Worm (Caenorhabditis elegans): ENCODE measurements around the gene osm-9.

ce11 chrIV:3523419-3523818 is 33.8 kb downstream of the osm-9 start:
- TF ChIP-seq egl-27 (tag; optimal IDR thresholded peaks at IDR 0.05) = no peak
- TF ChIP-seq R02D3.7 (tag; optimal IDR thresholded peaks at IDR 0.05) = no peak
- no peak for TF ChIP-seq nhr-10 (tag; optimal IDR thresholded peaks at IDR 0.05)
- TF ChIP-seq unc-39 (tag; optimal IDR thresholded peaks at IDR 0.05) = no peak
- no peak for TF ChIP-seq lin-13 (GFP tag; optimal IDR thresholded peaks at IDR 0.05)
- TF ChIP-seq sem-4 (tag; optimal IDR thresholded peaks at IDR 0.05) = no peak
- no peak for TF ChIP-seq mdl-1 (tag; optimal IDR thresholded peaks at IDR 0.05)
- TF ChIP-seq aly-2 (tag; optimal IDR thresholded peaks at IDR 0.05) = no peak
- no peak for TF ChIP-seq skn-1 (tag; optimal IDR thresholded peaks at IDR 0.05)
- TF ChIP-seq snpc-4 (tag; optimal IDR thresholded peaks at IDR 0.05) = no peak
- TF ChIP-seq dmd-4 (tag; optimal IDR thresholded peaks at IDR 0.05) = no peak
